Worm (Caenorhabditis elegans) whole organism, young adult: ENCODE results near the gene cyn-17.

ENCODE experiments used
- B0035.1 ChIP-seq: sonication (generic microtip); optimal IDR thresholded peaks from 2 replicates; lab custom pipeline; 2016; ENCODE audit warnings: missing genetic modification characterization, mild to moderate bottlenecking, missing compliant biosample characterization, missing genotype, missing genetic modification reagents
- B0261.1 ChIP-seq: sonication (generic microtip); optimal IDR thresholded peaks from 2 replicates; lab custom pipeline; 2016; ENCODE audit warnings: mild to moderate bottlenecking, missing genetic modification characterization, moderate library complexity, missing compliant biosample characterization
- C06A6.2 ChIP-seq: fragments of 200-800 bp; sonication (Bioruptor generic); conservative IDR thresholded peaks from 2 replicates; pipeline ENCODE4 v1.3.6; 2022; ENCODE audit warnings: missing genetic modification characterization, missing compliant biosample characterization
- C17E4.6 ChIP-seq: fragments of 200-800 bp; sonication (Bioruptor generic); IDR thresholded peaks from 2 replicates; pipeline ENCODE4 v1.3.6; 2022; ENCODE audit warnings: missing genetic modification reagents, missing genetic modification characterization, missing compliant biosample characterization
- F33H1.4 ChIP-seq: fragments of 200-800 bp; sonication (Bioruptor generic); IDR thresholded peaks from 2 replicates; pipeline ENCODE4 v1.3.6; 2022; ENCODE audit warnings: missing genetic modification reagents, missing genetic modification characterization, missing compliant biosample characterization
- F49E8.2 ChIP-seq: sonication (generic microtip); optimal IDR thresholded peaks from 3 replicates; lab custom pipeline; 2017; ENCODE audit warnings: missing genetic modification characterization, mild to moderate bottlenecking, missing compliant biosample characterization, antibody characterized with exemption, moderate library complexity; ENCODE audit not compliant: insufficient read depth
- F52B5.7 ChIP-seq: sonication (generic microtip); optimal IDR thresholded peaks from 2 replicates; lab custom pipeline; 2016; ENCODE audit warnings: mild to moderate bottlenecking, missing genetic modification characterization, missing compliant biosample characterization
- F55B11.4 ChIP-seq: sonication (generic microtip); optimal IDR thresholded peaks from 2 replicates; lab custom pipeline; 2016; ENCODE audit warnings: missing compliant biosample characterization, missing genetic modification characterization, borderline replicate concordance; ENCODE audit not compliant: insufficient read depth
- F57C9.4 ChIP-seq: sonication (generic microtip); optimal IDR thresholded peaks from 2 replicates; lab custom pipeline; 2017; ENCODE audit warnings: mild to moderate bottlenecking, missing genetic modification characterization, missing compliant biosample characterization
- K11D2.4 ChIP-seq: fragments of 200-800 bp; sonication (Bioruptor generic); IDR thresholded peaks from 2 replicates; pipeline ENCODE4 v1.3.6; 2022; ENCODE audit warnings: missing genetic modification reagents, missing genetic modification characterization, missing compliant biosample characterization
- K12H6.12 ChIP-seq: fragments of 200-800 bp; sonication (Bioruptor generic); optimal IDR thresholded peaks from 2 replicates; lab custom pipeline; 2018; ENCODE audit warnings: mild to moderate bottlenecking, missing genetic modification characterization, missing compliant biosample characterization
- Y53G8AR.9 ChIP-seq: fragments of 200-800 bp; sonication (Bioruptor generic); conservative IDR thresholded peaks from 2 replicates; pipeline ENCODE4 v1.3.6; 2022; ENCODE audit warnings: missing genetic modification reagents, missing genetic modification characterization, missing compliant biosample characterization
- Y56A3A.18 ChIP-seq: fragments of 200-800 bp; sonication (Bioruptor generic); IDR thresholded peaks from 2 replicates; pipeline ENCODE4 v1.3.6; 2022; ENCODE audit warnings: missing genetic modification reagents, missing genetic modification characterization, missing compliant biosample characterization
- Y67H2A.10 ChIP-seq: fragments of 200-800 bp; sonication (Bioruptor generic); conservative IDR thresholded peaks from 2 replicates; pipeline ENCODE4 v1.3.6; 2022; ENCODE audit warnings: missing genetic modification reagents, missing genetic modification characterization, missing compliant biosample characterization
- Y79H2A.3 ChIP-seq: fragments of 200-800 bp; sonication (Bioruptor generic); conservative IDR thresholded peaks from 2 replicates; pipeline ENCODE4 v1.3.6; 2022; ENCODE audit warnings: missing genetic modification reagents, missing genetic modification characterization, missing compliant biosample characterization
- Y95B8A.8 ChIP-seq: fragments of 200-800 bp; sonication (Bioruptor generic); IDR thresholded peaks from 2 replicates; pipeline ENCODE4 v1.3.6; 2022; ENCODE audit warnings: missing genetic modification reagents, missing genetic modification characterization, missing compliant biosample characterization
- ZK185.1 ChIP-seq: sonication (generic microtip); optimal IDR thresholded peaks from 2 replicates; lab custom pipeline; 2016; ENCODE audit warnings: mild to moderate bottlenecking, missing genetic modification characterization, missing compliant biosample characterization; ENCODE audit not compliant: poor library complexity, severe bottlenecking
- akir-1 ChIP-seq: fragments of 200-800 bp; sonication (Bioruptor generic); optimal IDR thresholded peaks from 2 replicates; lab custom pipeline; 2018; ENCODE audit warnings: mild to moderate bottlenecking, missing genetic modification characterization, moderate library complexity, missing compliant biosample characterization
- athp-1 ChIP-seq: sonication (generic microtip); optimal IDR thresholded peaks from 2 replicates; lab custom pipeline; 2017; ENCODE audit warnings: mild to moderate bottlenecking, missing genetic modification characterization, missing compliant biosample characterization
- ceh-40 ChIP-seq: fragments of 200-800 bp; sonication (Bioruptor generic); IDR thresholded peaks from 2 replicates; pipeline ENCODE4 v1.3.6; 2022; ENCODE audit warnings: missing genetic modification characterization, missing compliant biosample characterization
- ceh-91 ChIP-seq: fragments of 200-800 bp; sonication (Bioruptor generic); IDR thresholded peaks from 2 replicates; pipeline ENCODE4 v1.3.6; 2022; ENCODE audit warnings: missing genetic modification reagents, missing genetic modification characterization, missing compliant biosample characterization
- dpff-1 ChIP-seq: sonication (generic microtip); optimal IDR thresholded peaks from 2 replicates; lab custom pipeline; 2017; ENCODE audit warnings: mild to moderate bottlenecking, missing genetic modification characterization, missing compliant biosample characterization
- dpl-1 ChIP-seq: fragments of 150-350 bp; optimal IDR thresholded peaks from 2 replicates; lab custom pipeline; 2014; ENCODE audit warnings: missing biosample characterization, missing genetic modification reagents, missing genetic modification characterization
- egl-44 ChIP-seq: fragments of 200-800 bp; sonication (Bioruptor generic); IDR thresholded peaks from 2 replicates; pipeline ENCODE4 v1.3.6; 2022; ENCODE audit warnings: missing genetic modification reagents, missing genetic modification characterization, missing compliant biosample characterization
- hmg-20 ChIP-seq: fragments of 200-800 bp; sonication (Bioruptor generic); IDR thresholded peaks from 2 replicates; pipeline ENCODE4 v1.3.6; 2022; ENCODE audit warnings: missing genetic modification reagents, missing genetic modification characterization, missing compliant biosample characterization
- lin-35 ChIP-seq, 3 experiments: fragments of 150-350 bp in 2 of 3; sonication (generic microtip) in 1 of 3; optimal IDR thresholded peaks; 2 replicates each; lab custom pipeline; 2014 to 2018; ENCODE audit warnings: missing biosample characterization in 3 of 3, missing genetic modification characterization in 3 of 3, missing genetic modification reagents in 3 of 3
- lin-40 ChIP-seq: sonication (generic microtip); optimal IDR thresholded peaks from 2 replicates; lab custom pipeline; 2016; ENCODE audit warnings: missing genetic modification characterization, mild to moderate bottlenecking, missing compliant biosample characterization, missing genotype, missing genetic modification reagents
- lsl-1 ChIP-seq: fragments of 200-800 bp; sonication (Bioruptor generic); optimal IDR thresholded peaks from 2 replicates; lab custom pipeline; 2018; ENCODE audit warnings: mild to moderate bottlenecking, missing genetic modification characterization, moderate library complexity, missing compliant biosample characterization
- madf-6 ChIP-seq: fragments of 200-800 bp; sonication (Bioruptor generic); IDR thresholded peaks from 2 replicates; pipeline ENCODE4 v1.3.6; 2022; ENCODE audit warnings: missing genetic modification reagents, missing genetic modification characterization, missing compliant biosample characterization
- mxl-1 ChIP-seq: sonication (generic microtip); optimal IDR thresholded peaks from 2 replicates; lab custom pipeline; 2016; ENCODE audit warnings: missing genetic modification characterization, missing compliant biosample characterization
- nfya-1 ChIP-seq: sonication (generic microtip); optimal IDR thresholded peaks from 2 replicates; lab custom pipeline; 2017; ENCODE audit warnings: antibody characterized with exemption, missing compliant biosample characterization, missing genetic modification characterization, borderline replicate concordance; ENCODE audit not compliant: insufficient read depth
- nfyb-1 ChIP-seq: fragments of 200-800 bp; sonication (Bioruptor generic); IDR thresholded peaks from 2 replicates; pipeline ENCODE4 v1.3.6; 2022; ENCODE audit warnings: missing genetic modification reagents, missing genetic modification characterization, missing compliant biosample characterization
- nhr-120 ChIP-seq: fragments of 200-800 bp; sonication (Bioruptor generic); IDR thresholded peaks from 2 replicates; pipeline ENCODE4 v1.3.6; 2022; ENCODE audit warnings: missing genetic modification characterization, missing compliant biosample characterization
- nhr-179 ChIP-seq: sonication (generic microtip); optimal IDR thresholded peaks from 2 replicates; lab custom pipeline; 2016; ENCODE audit warnings: mild to moderate bottlenecking, missing genetic modification characterization, missing compliant biosample characterization
- nhr-27 ChIP-seq: fragments of 200-800 bp; sonication (Bioruptor generic); optimal IDR thresholded peaks from 2 replicates; lab custom pipeline; 2018; ENCODE audit warnings: mild to moderate bottlenecking, missing genetic modification characterization, moderate library complexity, missing compliant biosample characterization
- nhr-90 ChIP-seq: sonication (generic microtip); optimal IDR thresholded peaks from 2 replicates; lab custom pipeline; 2016; ENCODE audit warnings: missing genotype, mild to moderate bottlenecking, missing genetic modification characterization, missing compliant biosample characterization
- pha-4 ChIP-seq: fragments of 150-350 bp; sonication (generic microtip); optimal IDR thresholded peaks from 2 replicates; lab custom pipeline; 2014; ENCODE audit warnings: missing biosample characterization, missing genetic modification reagents, missing genetic modification characterization
- rcor-1 ChIP-seq: fragments of 200-800 bp; sonication (Bioruptor generic); IDR thresholded peaks from 2 replicates; pipeline ENCODE4 v1.3.6; 2022; ENCODE audit warnings: missing genetic modification reagents, missing genetic modification characterization, missing compliant biosample characterization
- rec-8 ChIP-seq, 2 experiments: sonication (generic microtip); optimal IDR thresholded peaks; 2 replicates each; lab custom pipeline; 2016; ENCODE audit warnings: mild to moderate bottlenecking in 2 of 2, missing genetic modification characterization in 2 of 2, missing genetic modification reagents in 2 of 2, missing genotype in 2 of 2, missing biosample characterization in 1 of 2, missing compliant biosample characterization in 1 of 2, moderate library complexity in 1 of 2
- snpc-1.1 ChIP-seq: sonication (generic microtip); optimal IDR thresholded peaks from 2 replicates; lab custom pipeline; 2017; ENCODE audit warnings: missing genetic modification characterization, mild to moderate bottlenecking, missing compliant biosample characterization, antibody characterized with exemption, moderate library complexity, missing genotype, missing genetic modification reagents; ENCODE audit not compliant: insufficient read depth
- tbx-9 ChIP-seq: sonication (generic microtip); optimal IDR thresholded peaks from 2 replicates; lab custom pipeline; 2016; ENCODE audit warnings: borderline replicate concordance, missing genetic modification characterization, inconsistent platforms, missing compliant biosample characterization
- tlf-1 ChIP-seq: fragments of 200-800 bp; sonication (Bioruptor generic); optimal IDR thresholded peaks from 2 replicates; lab custom pipeline; 2018; ENCODE audit warnings: mild to moderate bottlenecking, missing genetic modification characterization, missing compliant biosample characterization
- ztf-18 ChIP-seq: sonication (generic microtip); optimal IDR thresholded peaks from 2 replicates; lab custom pipeline; 2016; ENCODE audit warnings: missing genotype, mild to moderate bottlenecking, missing genetic modification characterization, missing compliant biosample characterization
- ztf-22 ChIP-seq: fragments of 200-800 bp; sonication (Bioruptor generic); optimal IDR thresholded peaks from 2 replicates; lab custom pipeline; 2018; ENCODE audit warnings: mild to moderate bottlenecking, missing genetic modification characterization, moderate library complexity, missing compliant biosample characterization
- ztf-28 ChIP-seq: fragments of 200-800 bp; sonication (Bioruptor generic); IDR thresholded peaks from 2 replicates; pipeline ENCODE4 v1.3.6; 2022; ENCODE audit warnings: missing genetic modification reagents, missing genetic modification characterization, missing compliant biosample characterization
- ztf-3 ChIP-seq: fragments of 200-800 bp; sonication (Bioruptor generic); optimal IDR thresholded peaks from 2 replicates; lab custom pipeline; 2018; ENCODE audit warnings: mild to moderate bottlenecking, missing genetic modification characterization, missing compliant biosample characterization

cyn-17 gene

DNA sequence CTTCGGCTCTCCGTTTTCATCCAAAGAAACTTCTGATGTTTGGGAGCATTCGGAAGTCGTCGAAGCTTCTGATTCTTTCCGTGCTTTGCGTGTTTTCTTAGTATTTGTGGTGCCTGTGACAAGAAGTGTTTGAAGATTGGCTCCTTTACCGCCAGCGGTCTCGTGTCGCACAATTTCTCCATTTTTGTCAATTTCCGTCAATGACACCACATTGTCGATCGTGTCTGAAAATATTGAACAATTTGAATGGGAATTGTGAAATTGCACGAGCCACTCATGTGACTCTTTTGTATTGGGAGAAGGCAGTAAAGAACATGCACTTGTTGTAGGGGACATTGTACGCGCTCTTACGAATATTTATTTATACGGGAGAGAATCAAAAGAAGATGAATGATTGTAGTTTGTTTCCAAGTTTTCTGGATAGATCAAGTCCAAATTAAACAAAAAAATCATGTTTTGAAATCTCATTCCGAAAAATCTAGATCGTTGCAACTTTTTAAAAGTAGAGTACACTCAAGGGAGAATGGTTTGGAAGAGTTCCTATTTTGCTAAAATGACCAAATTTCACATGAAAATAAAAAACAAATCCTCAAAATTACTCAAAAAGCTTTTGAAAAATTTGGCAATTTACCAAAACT lies 43.2 kb downstream of the cyn-17 start (continued):
- TF ChIP-seq lin-40 (tag; lab: Kevin White, UChicago) = no peak
- no peak for TF ChIP-seq lsl-1 (GFP tag; lab: Kevin White, UChicago)
- TF ChIP-seq Y79H2A.3 = no peak
- TF ChIP-seq nhr-120 (GFP tag; lab: Robert Waterston, UW) = no peak
- no peak for TF ChIP-seq B0035.1 (tag; lab: Kevin White, UChicago)
- TF ChIP-seq ZK185.1 = no peak
- no peak for TF ChIP-seq madf-6 (GFP tag; lab: Robert Waterston, UW)
- no peak for TF ChIP-seq ztf-3 (GFP tag; lab: Kevin White, UChicago)
- no peak for TF ChIP-seq lin-35 (GFP tag; optimal IDR thresholded peaks at IDR 0.05; lab: Kevin White, UChicago)
- TF ChIP-seq snpc-1.1 (tag; lab: Kevin White, UChicago) = no peak
- TF ChIP-seq Y53G8AR.9 (GFP tag; lab: Robert Waterston, UW) = peak; percentile 59; the same call in 1 of the 2 replicates
- no peak for TF ChIP-seq K12H6.12 (tag; lab: Kevin White, UChicago)
- TF ChIP-seq F52B5.7 (tag; lab: Kevin White, UChicago) = peak; percentile 50
- TF ChIP-seq K11D2.4 = no peak; the same call in 1 of the 2 replicates
- no peak for TF ChIP-seq F49E8.2 (tag; lab: Kevin White, UChicago)
- TF ChIP-seq Y67H2A.10 (GFP tag; lab: Robert Waterston, UW) = no peak
- no peak for TF ChIP-seq akir-1 (GFP tag; lab: Kevin White, UChicago)
- TF ChIP-seq nhr-179 = no peak
- TF ChIP-seq Y95B8A.8 (GFP tag; lab: Robert Waterston, UW) = peak; percentile 64; the same call in 1 of the 2 replicates
- TF ChIP-seq rec-8 (tag; optimal IDR thresholded peaks at IDR 0.05; lab: Kevin White, UChicago) = no peak
- TF ChIP-seq hmg-20 = peak; percentile 38; the same call in 1 of the 2 replicates
- TF ChIP-seq tbx-9 (tag; lab: Kevin White, UChicago) = no peak
- no peak for TF ChIP-seq C06A6.2
- no peak for TF ChIP-seq nhr-27 (tag; lab: Kevin White, UChicago)
- no peak for TF ChIP-seq ztf-22 (GFP tag; lab: Kevin White, UChicago)
- no peak for TF ChIP-seq rcor-1 (GFP tag; lab: Robert Waterston, UW)
- TF ChIP-seq C17E4.6 = no peak
- TF ChIP-seq tlf-1 (GFP tag; lab: Kevin White, UChicago) = peak; percentile 25
- no peak for TF ChIP-seq egl-44 (GFP tag; lab: Robert Waterston, UW)
- no peak for TF ChIP-seq ceh-40 (GFP tag; lab: Robert Waterston, UW)
- TF ChIP-seq B0261.1 (tag; lab: Kevin White, UChicago) = no peak
- no peak for TF ChIP-seq dpff-1
- no peak for TF ChIP-seq athp-1
- no peak for TF ChIP-seq dpl-1 (GFP tag; lab: Kevin White, UChicago)
- no peak for TF ChIP-seq mxl-1 (tag; lab: Kevin White, UChicago)
- TF ChIP-seq Y56A3A.18 (GFP tag; lab: Robert Waterston, UW) = no peak
- TF ChIP-seq F57C9.4 (tag; lab: Kevin White, UChicago) = no peak
- peak; percentile 67 for TF ChIP-seq nfyb-1 (GFP tag; lab: Robert Waterston, UW)
- no peak for TF ChIP-seq F33H1.4 (GFP tag; lab: Robert Waterston, UW)
- no peak for TF ChIP-seq F55B11.4 (tag; lab: Kevin White, UChicago)
- no peak for TF ChIP-seq nfya-1 (tag; lab: Kevin White, UChicago)
- TF ChIP-seq pha-4 (tag; lab: Kevin White, UChicago) = no peak
- no peak for TF ChIP-seq ztf-28 (GFP tag; lab: Robert Waterston, UW)
- no peak for TF ChIP-seq ztf-18 (tag; lab: Kevin White, UChicago)
- TF ChIP-seq ceh-91 = no peak
- no peak for TF ChIP-seq nhr-90 (tag; lab: Kevin White, UChicago)
- TF ChIP-seq, all 124 proteins: peak for 18
